Fruit fly (Drosophila melanogaster) whole organism, embryonic: ENCODE results near the gene Eig71Ek.

ENCODE experiments used
- Asciz ChIP-seq: fragments of 200-800 bp; sonication (Bioruptor generic); optimal IDR thresholded peaks from 2 replicates; lab custom pipeline; 2017; ENCODE audit warnings: missing biosample characterization, mild to moderate bottlenecking, missing genetic modification characterization, missing genetic modification reagents
- Atf-2 ChIP-seq: fragments of 200-800 bp; sonication (Bioruptor generic); optimal IDR thresholded peaks from 2 replicates; lab custom pipeline; 2016; ENCODE audit warnings: missing biosample characterization, missing genetic modification characterization
- Atf6 ChIP-seq: fragments of 200-800 bp; sonication (Bioruptor generic); IDR thresholded peaks from 2 replicates; pipeline ENCODE4 v1.3.6; 2022; ENCODE audit warnings: missing biosample characterization, missing genetic modification characterization
- CG10147 ChIP-seq: fragments of 200-800 bp; sonication (Bioruptor generic); optimal IDR thresholded peaks from 2 replicates; lab custom pipeline; 2019; ENCODE audit warnings: missing biosample characterization, mild to moderate bottlenecking, missing genetic modification characterization, moderate library complexity
- CG10431 ChIP-seq: fragments of 200-800 bp; sonication (Bioruptor generic); optimal IDR thresholded peaks from 3 replicates; lab custom pipeline; 2018; ENCODE audit warnings: missing biosample characterization, mild to moderate bottlenecking, missing genetic modification characterization
- CG11093 ChIP-seq: fragments of 200-800 bp; sonication (Bioruptor generic); IDR thresholded peaks from 3 replicates; pipeline ENCODE4 v1.3.6; 2022; ENCODE audit warnings: missing biosample characterization, missing genetic modification characterization
- CG11398 ChIP-seq: fragments of 200-800 bp; sonication (Bioruptor generic); optimal IDR thresholded peaks from 2 replicates; lab custom pipeline; 2016; ENCODE audit warnings: missing biosample characterization, missing genetic modification characterization
- CG11696 ChIP-seq: fragments of 200-800 bp; sonication (Bioruptor generic); IDR thresholded peaks from 2 replicates; pipeline ENCODE4 v1.3.6; 2022; ENCODE audit warnings: missing biosample characterization, missing genetic modification characterization
- CG12391 ChIP-seq: fragments of 200-800 bp; sonication (Bioruptor generic); optimal IDR thresholded peaks from 3 replicates; lab custom pipeline; 2018; ENCODE audit warnings: missing biosample characterization, mild to moderate bottlenecking, missing genetic modification characterization, moderate library complexity
- CG14667 ChIP-seq: fragments of 200-800 bp; sonication (Bioruptor generic); IDR thresholded peaks from 2 replicates; pipeline ENCODE4 v1.3.6; 2022; ENCODE audit warnings: missing biosample characterization, missing genetic modification characterization
- CG14710 ChIP-seq: fragments of 200-800 bp; sonication (Bioruptor generic); optimal IDR thresholded peaks from 3 replicates; lab custom pipeline; 2019; ENCODE audit warnings: missing biosample characterization, mild to moderate bottlenecking, missing genetic modification characterization, moderate library complexity
- CG15514 ChIP-seq: fragments of 200-800 bp; sonication (Bioruptor generic); optimal IDR thresholded peaks from 3 replicates; lab custom pipeline; 2017; ENCODE audit warnings: missing biosample characterization, missing genetic modification characterization, mild to moderate bottlenecking, moderate library complexity, missing genetic modification reagents
- CG17568 ChIP-seq: fragments of 200-800 bp; sonication (Bioruptor generic); optimal IDR thresholded peaks from 2 replicates; lab custom pipeline; 2018; ENCODE audit warnings: missing biosample characterization, mild to moderate bottlenecking, missing genetic modification characterization, moderate library complexity
- CG17612 ChIP-seq: fragments of 200-800 bp; sonication (Bioruptor generic); IDR thresholded peaks from 2 replicates; pipeline ENCODE4 v1.3.6; 2022; ENCODE audit warnings: missing biosample characterization, missing genetic modification characterization
- CG18476 ChIP-seq: fragments of 200-800 bp; sonication (Bioruptor generic); optimal IDR thresholded peaks from 2 replicates; lab custom pipeline; 2016; ENCODE audit warnings: missing biosample characterization, mild to moderate bottlenecking, missing genetic modification characterization
- CG18764 ChIP-seq: fragments of 200-800 bp; sonication (Bioruptor generic); optimal IDR thresholded peaks from 3 replicates; lab custom pipeline; 2016; ENCODE audit warnings: missing biosample characterization, missing genetic modification characterization
- CG31365 ChIP-seq: fragments of 200-800 bp; sonication (Bioruptor generic); optimal IDR thresholded peaks from 2 replicates; lab custom pipeline; 2018; ENCODE audit warnings: missing biosample characterization, mild to moderate bottlenecking, missing genetic modification characterization
- CG34224 ChIP-seq: fragments of 200-800 bp; sonication (Bioruptor generic); IDR thresholded peaks from 3 replicates; pipeline ENCODE4 v1.3.6; 2022; ENCODE audit warnings: missing biosample characterization, missing genetic modification characterization; ENCODE audit not compliant: partially characterized antibody
- CG6683 ChIP-seq: fragments of 200-800 bp; sonication (Bioruptor generic); optimal IDR thresholded peaks from 2 replicates; lab custom pipeline; 2017; ENCODE audit warnings: missing biosample characterization, mild to moderate bottlenecking, missing genetic modification characterization, missing genetic modification reagents
- CG8944 ChIP-seq: fragments of 200-800 bp; sonication (Bioruptor generic); optimal IDR thresholded peaks from 3 replicates; lab custom pipeline; 2016; ENCODE audit warnings: missing biosample characterization, missing genetic modification characterization
- CG9817 ChIP-seq: fragments of 200-800 bp; sonication (Bioruptor generic); optimal IDR thresholded peaks from 2 replicates; lab custom pipeline; 2018; ENCODE audit warnings: missing biosample characterization, mild to moderate bottlenecking, missing genetic modification characterization, moderate library complexity
- Deaf1 ChIP-seq: fragments of 200-800 bp; optimal IDR thresholded peaks from 3 replicates; lab custom pipeline; 2019; ENCODE audit warnings: missing biosample characterization, mild to moderate bottlenecking, missing genetic modification characterization, moderate library complexity
- E2f2 ChIP-seq: fragments of 200-800 bp; sonication (Bioruptor generic); IDR thresholded peaks from 2 replicates; pipeline ENCODE4 v1.3.6; 2022; ENCODE audit warnings: missing biosample characterization, missing genetic modification characterization
- Gug ChIP-seq: fragments of 200-800 bp; sonication (Bioruptor generic); IDR thresholded peaks from 4 replicates; pipeline ENCODE4 v1.3.6; 2022; ENCODE audit warnings: missing biosample characterization, missing genetic modification characterization
- Hey ChIP-seq: fragments of 200-800 bp; sonication (Bioruptor generic); optimal IDR thresholded peaks from 3 replicates; lab custom pipeline; 2018; ENCODE audit warnings: missing biosample characterization, mild to moderate bottlenecking, missing genetic modification characterization
- Lhr ChIP-seq: fragments of 200-800 bp; sonication (Bioruptor generic); optimal IDR thresholded peaks from 3 replicates; lab custom pipeline; 2017; ENCODE audit warnings: mild to moderate bottlenecking, missing biosample characterization, missing genetic modification reagents, missing genetic modification characterization
- Lim3 ChIP-seq: fragments of 200-800 bp; sonication (Bioruptor generic); IDR thresholded peaks from 2 replicates; pipeline ENCODE4 v1.3.6; 2022; ENCODE audit warnings: missing biosample characterization, missing genetic modification characterization
- Max ChIP-seq: fragments of 200-800 bp; sonication (Bioruptor generic); optimal IDR thresholded peaks from 2 replicates; lab custom pipeline; 2016; ENCODE audit warnings: missing biosample characterization, mild to moderate bottlenecking, missing genetic modification characterization
- Oaz ChIP-seq: fragments of 200-800 bp; sonication (Bioruptor generic); IDR thresholded peaks from 2 replicates; pipeline ENCODE4 v1.3.6; 2022; ENCODE audit warnings: missing biosample characterization, missing genetic modification characterization
- Side ChIP-seq: fragments of 200-800 bp; sonication (Bioruptor generic); optimal IDR thresholded peaks from 2 replicates; lab custom pipeline; 2016; ENCODE audit warnings: missing biosample characterization, missing genetic modification characterization
- Sox102F ChIP-seq: fragments of 200-800 bp; sonication (Bioruptor generic); optimal IDR thresholded peaks from 2 replicates; lab custom pipeline; 2018; ENCODE audit warnings: missing biosample characterization, mild to moderate bottlenecking, missing genetic modification characterization, moderate library complexity
- Trl ChIP-seq, 3 experiments: fragments of >200 bp in 2 of 3; fragments of 200-800 bp in 1 of 3; sonication (Bioruptor generic) in 1 of 3; optimal IDR thresholded peaks; 2 replicates in 1 of 3; 3 replicates in 2 of 3; lab custom pipeline; 2016 to 2017; ENCODE audit warnings: missing biosample characterization in 1 of 3, missing genetic modification characterization in 1 of 3
- Usf ChIP-seq: fragments of 200-800 bp; sonication (Bioruptor generic); optimal IDR thresholded peaks from 2 replicates; lab custom pipeline; 2017; ENCODE audit warnings: missing genotype, missing biosample characterization, missing genetic modification characterization
- Vsx1 ChIP-seq: fragments of 200-800 bp; sonication (Bioruptor generic); optimal IDR thresholded peaks from 2 replicates; lab custom pipeline; 2017; ENCODE audit warnings: missing biosample characterization, mild to moderate bottlenecking, missing genetic modification characterization, missing genetic modification reagents
- amos ChIP-seq: fragments of 200-800 bp; sonication (Bioruptor generic); IDR thresholded peaks from 2 replicates; pipeline ENCODE4 v1.3.6; 2022; ENCODE audit warnings: missing biosample characterization, missing genetic modification characterization; ENCODE audit not compliant: partially characterized antibody
- caup ChIP-seq: fragments of 200-800 bp; sonication (Bioruptor generic); optimal IDR thresholded peaks from 3 replicates; lab custom pipeline; 2017; ENCODE audit warnings: missing biosample characterization, mild to moderate bottlenecking, missing genetic modification characterization, moderate library complexity; ENCODE audit not compliant: severe bottlenecking
- dysf ChIP-seq: fragments of 200-800 bp; sonication (Bioruptor generic); IDR thresholded peaks from 3 replicates; pipeline ENCODE4 v1.3.6; 2022; ENCODE audit warnings: missing biosample characterization, missing genetic modification characterization
- ewg ChIP-seq: fragments of 200-800 bp; sonication (Bioruptor generic); optimal IDR thresholded peaks from 3 replicates; lab custom pipeline; 2017; ENCODE audit warnings: mild to moderate bottlenecking, missing biosample characterization, missing genetic modification reagents, missing genetic modification characterization
- fru ChIP-seq: fragments of >200 bp; optimal IDR thresholded peaks from 2 replicates; lab custom pipeline; 2017
- her ChIP-seq: fragments of 200-800 bp; sonication (Bioruptor generic); optimal IDR thresholded peaks from 2 replicates; lab custom pipeline; 2016; ENCODE audit warnings: missing biosample characterization, missing genetic modification characterization
- ind ChIP-seq: fragments of 200-800 bp; sonication (Bioruptor generic); optimal IDR thresholded peaks from 3 replicates; lab custom pipeline; 2016; ENCODE audit warnings: missing biosample characterization, missing genetic modification characterization
- pros ChIP-seq: fragments of 200-800 bp; sonication (Bioruptor generic); optimal IDR thresholded peaks from 3 replicates; lab custom pipeline; 2019; ENCODE audit warnings: missing biosample characterization, mild to moderate bottlenecking, missing genetic modification characterization, moderate library complexity
- row ChIP-seq: fragments of 200-800 bp; sonication (Bioruptor generic); IDR thresholded peaks from 3 replicates; pipeline ENCODE4 v1.3.6; 2022; ENCODE audit warnings: missing biosample characterization, missing genetic modification characterization
- slp2 ChIP-seq: fragments of 200-800 bp; sonication (Bioruptor generic); optimal IDR thresholded peaks from 2 replicates; lab custom pipeline; 2016; ENCODE audit warnings: missing biosample characterization, missing genetic modification characterization
- sna ChIP-seq: fragments of 200-800 bp; sonication (Bioruptor generic); IDR thresholded peaks from 2 replicates; pipeline ENCODE4 v1.3.6; 2022; ENCODE audit warnings: missing biosample characterization, missing genetic modification characterization; ENCODE audit not compliant: partially characterized antibody
- ssp ChIP-seq: fragments of 200-800 bp; sonication (Bioruptor generic); IDR thresholded peaks from 2 replicates; pipeline ENCODE4 v1.3.6; 2022; ENCODE audit warnings: missing biosample characterization, missing genetic modification characterization
- stwl ChIP-seq: fragments of 200-800 bp; sonication (Bioruptor generic); optimal IDR thresholded peaks from 3 replicates; lab custom pipeline; 2018; ENCODE audit warnings: missing biosample characterization, mild to moderate bottlenecking, missing genetic modification characterization, moderate library complexity
- trh ChIP-seq: fragments of 200-800 bp; sonication (Bioruptor generic); optimal IDR thresholded peaks from 2 replicates; lab custom pipeline; 2016; ENCODE audit warnings: missing biosample characterization, missing genetic modification characterization
- ttk ChIP-seq: fragments of 200-800 bp; sonication (Bioruptor generic); IDR thresholded peaks from 2 replicates; pipeline ENCODE4 v2.1.2; 2022; ENCODE audit warnings: missing biosample characterization, missing genetic modification characterization

The Eig71Ek gene

DNA sequence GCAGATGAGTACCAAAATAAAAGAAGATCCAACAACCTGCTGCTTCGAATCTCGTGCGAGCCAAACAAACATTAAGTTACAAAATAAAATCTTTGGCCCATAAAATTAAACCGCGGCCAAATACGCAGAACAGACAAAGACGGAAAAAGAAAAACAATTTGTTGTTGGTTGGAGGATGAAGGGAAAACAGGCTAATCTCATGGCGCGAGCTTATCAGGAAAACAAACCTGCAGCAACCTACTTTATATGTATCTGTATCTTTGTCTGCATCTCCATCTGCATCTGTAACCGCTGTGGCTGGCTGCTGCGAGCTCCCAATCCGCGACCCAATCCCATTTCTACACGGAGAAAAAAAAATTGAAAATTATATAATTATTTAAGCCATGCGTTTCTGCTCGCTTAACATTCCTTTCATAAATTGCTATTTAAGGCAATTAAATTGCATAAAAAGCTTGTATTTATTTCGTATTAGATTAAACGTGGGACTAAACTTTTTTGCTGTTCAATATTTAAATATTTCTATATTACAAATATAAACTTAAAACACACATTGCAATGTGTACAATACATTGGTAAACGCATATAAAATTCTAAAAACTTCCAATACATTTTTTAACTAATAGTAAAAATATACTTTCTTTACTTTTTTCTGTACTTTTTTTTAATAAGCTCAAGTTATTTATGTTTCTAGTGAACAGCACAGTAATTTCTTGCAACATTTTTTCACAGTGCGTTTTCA is 31.9 kb downstream of the Eig71Ek start (continued):
- no peak for TF ChIP-seq slp2 (GFP tag; lab: Kevin White, UChicago)
- TF ChIP-seq dysf (GFP tag; lab: Robert Waterston, UW), result 0 out of 3 replicates have a peak, but pooled peaks have one; percentile 9
- TF ChIP-seq CG8944 (GFP tag; lab: Kevin White, UChicago), result no peak
- TF ChIP-seq stwl (tag; lab: Kevin White, UChicago), result no peak
- no peak for TF ChIP-seq CG10147 (GFP tag; lab: Kevin White, UChicago)
- no peak for TF ChIP-seq Deaf1
- no peak for TF ChIP-seq E2f2
- no peak for TF ChIP-seq Vsx1 (GFP tag; lab: Kevin White, UChicago)
- peak; percentile 1 for TF ChIP-seq Usf
- TF ChIP-seq Hey (tag; lab: Kevin White, UChicago), result no peak
- peak; percentile 43 for TF ChIP-seq Asciz
- TF ChIP-seq CG12391 (tag; lab: Kevin White, UChicago), result peak; percentile 44
- TF ChIP-seq trh (GFP tag; lab: Kevin White, UChicago), result peak; percentile 21
- TF ChIP-seq Lhr, result no peak
- peak; percentile 31 for TF ChIP-seq CG18476 (GFP tag; lab: Kevin White, UChicago)
- TF ChIP-seq CG34224 (GFP tag; lab: Robert Waterston, UW), result no peak
- TF ChIP-seq Atf6 (GFP tag; lab: Robert Waterston, UW), result no peak; the same call in 1 of the 2 replicates
- no peak for TF ChIP-seq Atf-2 (GFP tag; lab: Kevin White, UChicago)
- TF ChIP-seq CG18764 (GFP tag; lab: Kevin White, UChicago), result no peak
- TF ChIP-seq CG17568, result no peak
- TF ChIP-seq fru (lab: Kevin White, UChicago), result no peak
- TF ChIP-seq CG6683 (GFP tag; lab: Kevin White, UChicago), result no peak
- peak; percentile 72 for TF ChIP-seq CG14710 (tag; lab: Kevin White, UChicago)
- TF ChIP-seq her (GFP tag; lab: Kevin White, UChicago), result no peak
- no peak for TF ChIP-seq Gug (GFP tag; lab: Robert Waterston, UW)
- no peak for TF ChIP-seq Trl (optimal IDR thresholded peaks at IDR 0.05; lab: Kevin White, UChicago)
- TF ChIP-seq Trl (GFP tag; optimal IDR thresholded peaks at IDR 0.05; lab: Kevin White, UChicago), result no peak
- no peak for TF ChIP-seq Max (GFP tag; lab: Kevin White, UChicago)
- peak; percentile 60 for TF ChIP-seq Sox102F (GFP tag; lab: Kevin White, UChicago)
- TF ChIP-seq CG10431 (GFP tag; lab: Kevin White, UChicago), result no peak
- TF ChIP-seq CG11093, result peak; percentile 22; the same call in 1 of the 3 replicates
- 0 out of 3 replicates have a peak, but pooled peaks have one; percentile 20 for TF ChIP-seq row (GFP tag; lab: Robert Waterston, UW)
- no peak for TF ChIP-seq Oaz (GFP tag; lab: Robert Waterston, UW)
- no peak for TF ChIP-seq CG17612 (GFP tag; lab: Robert Waterston, UW)
- no peak for TF ChIP-seq ssp (GFP tag; lab: Robert Waterston, UW)
- TF ChIP-seq ind, result peak; percentile 15
- peak; percentile 19 for TF ChIP-seq ewg (GFP tag; lab: Kevin White, UChicago)
- no peak for TF ChIP-seq pros (GFP tag; lab: Kevin White, UChicago)
- TF ChIP-seq Side (GFP tag; lab: Kevin White, UChicago), result no peak
- no peak for TF ChIP-seq CG31365
- TF ChIP-seq ttk (GFP tag; lab: Robert Waterston, UW), result 0 out of 2 replicates have a peak, but pooled peaks have one; percentile 15
- no peak for TF ChIP-seq CG15514 (GFP tag; lab: Kevin White, UChicago)
- TF ChIP-seq CG11696 (GFP tag; lab: Robert Waterston, UW), result no peak
- TF ChIP-seq CG14667 (GFP tag; lab: Robert Waterston, UW), result no peak
- TF ChIP-seq caup (GFP tag; lab: Kevin White, UChicago), result no peak
- TF ChIP-seq sna (GFP tag; lab: Robert Waterston, UW), result no peak
- TF ChIP-seq amos (GFP tag; lab: Robert Waterston, UW), result no peak
- TF ChIP-seq CG9817 (tag; lab: Kevin White, UChicago), result no peak
- TF ChIP-seq Lim3 (GFP tag; lab: Robert Waterston, UW), result no peak
- no peak for TF ChIP-seq CG11398 (GFP tag; lab: Kevin White, UChicago)
